Fruit fly (Drosophila melanogaster) whole organism, prepupa: ENCODE measurements around the gene KdelR.

Source experiments
- Blimp-1 ChIP-seq: fragments of 200-800 bp; sonication (Bioruptor generic); optimal IDR thresholded peaks from 3 replicates; lab custom pipeline; 2017; ENCODE audit warnings: missing biosample characterization, missing genetic modification characterization, mild to moderate bottlenecking, moderate library complexity, missing genetic modification reagents
- CG10669 ChIP-seq: fragments of 200-800 bp; sonication (Bioruptor generic); optimal IDR thresholded peaks from 3 replicates; lab custom pipeline; 2018; ENCODE audit warnings: missing biosample characterization, mild to moderate bottlenecking, missing genetic modification characterization, moderate library complexity
- CG11762 ChIP-seq: fragments of 200-800 bp; sonication (Bioruptor generic); optimal IDR thresholded peaks from 3 replicates; lab custom pipeline; 2016; ENCODE audit warnings: missing biosample characterization, missing genetic modification characterization; ENCODE audit not compliant: insufficient read depth
- CG11902 ChIP-seq: fragments of 200-800 bp; sonication (Bioruptor generic); optimal IDR thresholded peaks from 3 replicates; lab custom pipeline; 2016; ENCODE audit warnings: missing biosample characterization, missing genetic modification characterization
- CG15336 ChIP-seq: fragments of 200-800 bp; sonication (Bioruptor generic); IDR thresholded peaks from 2 replicates; pipeline ENCODE4 v1.3.6; 2022; ENCODE audit warnings: missing biosample characterization, missing genetic modification characterization
- CG3032 ChIP-seq: fragments of 200-800 bp; optimal IDR thresholded peaks from 2 replicates; lab custom pipeline; 2019; ENCODE audit warnings: missing biosample characterization, mild to moderate bottlenecking, missing genetic modification characterization, moderate library complexity
- CG31627 ChIP-seq: fragments of 200-800 bp; sonication (Bioruptor generic); optimal IDR thresholded peaks from 3 replicates; lab custom pipeline; 2016; ENCODE audit warnings: missing biosample characterization, missing genetic modification characterization
- CG32006 ChIP-seq: fragments of 200-800 bp; sonication (Bioruptor generic); optimal IDR thresholded peaks from 3 replicates; lab custom pipeline; 2017; ENCODE audit warnings: missing biosample characterization, mild to moderate bottlenecking, missing genetic modification characterization
- CG3919 ChIP-seq: fragments of 200-800 bp; sonication (Bioruptor generic); optimal IDR thresholded peaks from 3 replicates; lab custom pipeline; 2016; ENCODE audit warnings: missing biosample characterization, missing genetic modification characterization
- CG6792 ChIP-seq: fragments of 200-800 bp; sonication (Bioruptor generic); optimal IDR thresholded peaks from 3 replicates; lab custom pipeline; 2016; ENCODE audit warnings: missing biosample characterization, missing genetic modification characterization
- CG6808 ChIP-seq: fragments of 200-800 bp; sonication (Bioruptor generic); optimal IDR thresholded peaks from 3 replicates; lab custom pipeline; 2017; ENCODE audit warnings: missing biosample characterization, missing genetic modification characterization, mild to moderate bottlenecking, moderate library complexity, missing genetic modification reagents
- CG7368 ChIP-seq: fragments of 200-800 bp; sonication (Bioruptor generic); optimal IDR thresholded peaks from 3 replicates; lab custom pipeline; 2016; ENCODE audit warnings: missing biosample characterization, missing genetic modification characterization
- CG8119 ChIP-seq: fragments of 200-800 bp; sonication (Bioruptor generic); IDR thresholded peaks from 3 replicates; pipeline ENCODE4 v1.3.6; 2022; ENCODE audit warnings: missing biosample characterization, missing genetic modification characterization
- CG8632 ChIP-seq: fragments of 200-800 bp; sonication (Bioruptor generic); optimal IDR thresholded peaks from 3 replicates; lab custom pipeline; 2016; ENCODE audit warnings: missing biosample characterization, missing genetic modification characterization
- CG9139 ChIP-seq: fragments of 200-800 bp; sonication (Bioruptor generic); optimal IDR thresholded peaks from 3 replicates; lab custom pipeline; 2017; ENCODE audit warnings: missing biosample characterization, mild to moderate bottlenecking, missing genetic modification characterization
- Eip75B ChIP-seq: fragments of 200-800 bp; sonication (Bioruptor generic); optimal IDR thresholded peaks from 3 replicates; lab custom pipeline; 2016; ENCODE audit warnings: missing biosample characterization, missing genetic modification characterization
- Eip93F ChIP-seq: fragments of 200-800 bp; sonication (Bioruptor generic); optimal IDR thresholded peaks from 2 replicates; lab custom pipeline; 2016; ENCODE audit warnings: missing biosample characterization, mild to moderate bottlenecking, missing genetic modification characterization
- Ets96B ChIP-seq: fragments of 200-800 bp; optimal IDR thresholded peaks from 2 replicates; lab custom pipeline; 2019; ENCODE audit warnings: missing biosample characterization, mild to moderate bottlenecking, missing genetic modification characterization, moderate library complexity
- Gug ChIP-seq: fragments of 200-800 bp; sonication (Bioruptor generic); IDR thresholded peaks from 2 replicates; pipeline ENCODE4 v1.3.6; 2022; ENCODE audit warnings: missing biosample characterization, missing genetic modification characterization
- Hr39 ChIP-seq: fragments of 200-800 bp; sonication (Bioruptor generic); optimal IDR thresholded peaks from 2 replicates; lab custom pipeline; 2016; ENCODE audit warnings: missing biosample characterization, missing genetic modification characterization
- Hr4 ChIP-seq: fragments of 200-800 bp; sonication (Bioruptor generic); optimal IDR thresholded peaks from 3 replicates; lab custom pipeline; 2016; ENCODE audit warnings: missing biosample characterization, missing genetic modification characterization
- Smox ChIP-seq: fragments of 200-800 bp; sonication (Bioruptor generic); optimal IDR thresholded peaks from 3 replicates; lab custom pipeline; 2016; ENCODE audit warnings: missing biosample characterization, missing genetic modification characterization
- Sox102F ChIP-seq: fragments of 200-800 bp; sonication (Bioruptor generic); optimal IDR thresholded peaks from 2 replicates; lab custom pipeline; 2016; ENCODE audit warnings: missing biosample characterization, mild to moderate bottlenecking, missing genetic modification characterization
- achi ChIP-seq: fragments of 200-800 bp; sonication (Bioruptor generic); optimal IDR thresholded peaks from 3 replicates; lab custom pipeline; 2016; ENCODE audit warnings: missing biosample characterization, missing genetic modification characterization
- acj6 ChIP-seq: fragments of 200-800 bp; sonication (Bioruptor generic); optimal IDR thresholded peaks from 3 replicates; lab custom pipeline; 2016; ENCODE audit warnings: missing biosample characterization, missing genetic modification characterization
- eg ChIP-seq: fragments of 200-800 bp; sonication (Bioruptor generic); IDR thresholded peaks from 3 replicates; pipeline ENCODE4 v1.3.6; 2022; ENCODE audit warnings: missing biosample characterization, missing genetic modification characterization
- esn ChIP-seq: fragments of 200-800 bp; sonication (Bioruptor generic); optimal IDR thresholded peaks from 2 replicates; lab custom pipeline; 2016; ENCODE audit warnings: missing biosample characterization, mild to moderate bottlenecking, missing genetic modification characterization, moderate library complexity
- fd59A ChIP-seq: fragments of 200-800 bp; sonication (Bioruptor generic); optimal IDR thresholded peaks from 2 replicates; lab custom pipeline; 2017; ENCODE audit warnings: missing biosample characterization, mild to moderate bottlenecking, missing genetic modification characterization, missing genetic modification reagents
- fd85E ChIP-seq: fragments of 200-800 bp; sonication (Bioruptor generic); optimal IDR thresholded peaks from 3 replicates; lab custom pipeline; 2016; ENCODE audit warnings: missing biosample characterization, missing genetic modification characterization
- fkh ChIP-seq: fragments of 200-800 bp; sonication (Bioruptor generic); optimal IDR thresholded peaks from 3 replicates; lab custom pipeline; 2017; ENCODE audit warnings: missing biosample characterization, mild to moderate bottlenecking, missing genetic modification characterization, moderate library complexity
- lz ChIP-seq: fragments of 200-800 bp; sonication (Bioruptor generic); optimal IDR thresholded peaks from 3 replicates; lab custom pipeline; 2016; ENCODE audit warnings: missing biosample characterization, missing genetic modification characterization
- pdm3 ChIP-seq: fragments of 200-800 bp; sonication (Bioruptor generic); optimal IDR thresholded peaks from 3 replicates; lab custom pipeline; 2016; ENCODE audit warnings: missing biosample characterization, missing genetic modification characterization
- spab ChIP-seq: fragments of 200-800 bp; sonication (Bioruptor generic); optimal IDR thresholded peaks from 2 replicates; lab custom pipeline; 2017; ENCODE audit warnings: missing biosample characterization, mild to moderate bottlenecking, missing genetic modification characterization, missing genetic modification reagents
- svp ChIP-seq: fragments of 200-800 bp; sonication (Bioruptor generic); peaks from one replicate; lab custom pipeline; 2016; ENCODE audit warnings: missing biosample characterization, missing genetic modification characterization
- topi ChIP-seq: fragments of 200-800 bp; sonication (Bioruptor generic); optimal IDR thresholded peaks from 3 replicates; lab custom pipeline; 2016; ENCODE audit warnings: missing biosample characterization, missing genetic modification characterization
- vri ChIP-seq: fragments of 200-800 bp; sonication (Bioruptor generic); optimal IDR thresholded peaks from 3 replicates; lab custom pipeline; 2016; ENCODE audit warnings: missing biosample characterization, mild to moderate bottlenecking, missing genetic modification characterization

The KdelR gene

DNA sequence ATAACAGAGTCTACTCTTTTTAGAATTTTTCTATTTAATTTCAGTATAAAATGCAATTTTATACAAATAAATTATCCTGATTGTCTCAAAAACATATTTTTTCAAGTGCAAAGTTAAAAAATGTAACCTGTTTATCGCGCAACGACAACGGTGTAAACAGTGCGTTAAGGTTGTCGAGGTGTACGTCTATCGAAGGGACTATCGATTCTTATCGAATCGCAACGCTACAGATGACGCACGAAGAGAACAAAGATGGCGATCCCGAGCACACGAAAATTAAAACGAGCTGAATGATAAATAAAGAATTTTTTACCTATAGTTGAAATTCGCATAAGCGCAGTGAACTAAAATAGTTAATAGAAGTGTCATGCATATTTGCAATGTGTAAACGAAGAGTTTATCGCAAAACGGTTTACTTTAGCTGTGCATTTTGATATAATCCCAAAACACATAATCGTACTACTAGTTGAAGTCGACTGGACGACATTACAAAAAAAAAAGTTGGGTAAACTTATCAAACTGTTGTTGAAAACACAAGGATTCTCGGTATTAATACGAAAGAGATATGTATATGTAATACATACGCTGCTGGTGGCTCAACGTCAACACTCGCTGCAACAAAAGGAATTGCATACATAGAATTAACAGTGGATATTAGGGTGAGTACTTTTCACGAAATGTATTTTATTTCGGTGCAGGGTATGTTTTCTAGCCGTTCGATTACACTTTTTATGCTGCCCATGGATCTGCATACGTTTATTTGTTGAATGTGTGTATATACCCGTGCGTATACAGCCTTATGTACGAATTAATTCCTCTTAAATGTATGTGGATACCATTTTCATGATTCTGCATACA is 38.6 kb upstream of the KdelR start, which contains the start of gene da (continued):
- TF ChIP-seq lz (peak; percentile 61), Gug (no peak), esn (GFP tag; lab: Kevin White, UChicago) (peak; percentile 66), CG9139 (GFP tag; lab: Kevin White, UChicago) (no peak), Eip75B (GFP tag; lab: Kevin White, UChicago) (peak; percentile 67), CG8632 (GFP tag; lab: Kevin White, UChicago) (no peak), CG11902 (peak; percentile 11), achi (GFP tag; lab: Kevin White, UChicago) (peak; percentile 45), acj6 (GFP tag; lab: Kevin White, UChicago) (peak; percentile 38), vri (GFP tag; lab: Kevin White, UChicago) (peak; percentile 45), CG3919 (GFP tag; lab: Kevin White, UChicago) (no peak), spab (GFP tag; lab: Kevin White, UChicago) (no peak), CG10669 (peak; percentile 22), Smox (GFP tag; lab: Kevin White, UChicago) (peak; percentile 56), Hr4 (GFP tag; lab: Kevin White, UChicago) (peak; percentile 54), eg (GFP tag; lab: Robert Waterston, UW) (no peak; the same call in 1 of the 3 replicates), svp (no peak), CG3032 (tag; lab: Kevin White, UChicago) (peak; percentile 61), fkh (GFP tag; lab: Kevin White, UChicago) (peak; percentile 47), fd85E (GFP tag; lab: Kevin White, UChicago) (no peak), CG31627 (peak; percentile 58), Sox102F (GFP tag; lab: Kevin White, UChicago) (peak; percentile 4), CG15336 (GFP tag; lab: Robert Waterston, UW) (0 out of 2 replicates have a peak, but pooled peaks have one; percentile 31), Blimp-1 (GFP tag; lab: Kevin White, UChicago) (peak; percentile 17), CG8119 (no peak; the same call in 2 of the 3 replicates), Eip93F (peak; percentile 21), CG32006 (GFP tag; lab: Kevin White, UChicago) (no peak), Hr39 (peak; percentile 63), pdm3 (GFP tag; lab: Kevin White, UChicago) (peak; percentile 73), Ets96B (peak; percentile 24), CG6792 (GFP tag; lab: Kevin White, UChicago) (peak; percentile 36), topi (peak; percentile 44), CG7368 (peak; percentile 24), fd59A (GFP tag; lab: Kevin White, UChicago) (no peak)

DNA sequence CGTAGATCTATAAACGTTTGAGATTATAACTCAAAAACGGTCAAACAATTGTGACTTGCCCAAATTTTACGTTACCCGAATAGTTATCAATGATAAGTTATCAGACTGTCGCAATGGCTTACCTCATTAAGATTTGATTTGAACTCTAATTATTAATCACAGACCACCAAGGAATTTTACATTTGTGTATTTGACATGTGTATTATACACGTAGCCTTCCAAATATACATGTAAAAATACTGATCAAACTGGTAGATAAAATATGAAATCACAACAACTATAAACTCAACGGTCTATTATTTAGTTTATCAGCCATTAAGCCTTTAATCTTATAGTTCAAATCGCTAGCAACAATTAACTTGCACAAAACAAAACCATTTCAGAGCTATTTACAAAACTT is 33.2 kb upstream of the KdelR start:
- TF ChIP-seq Eip93F: no peak
- TF ChIP-seq CG15336 (GFP tag; lab: Robert Waterston, UW): no peak
- TF ChIP-seq eg (GFP tag; lab: Robert Waterston, UW): no peak
- TF ChIP-seq vri (GFP tag; lab: Kevin White, UChicago): peak; percentile 18
- TF ChIP-seq CG6808 (GFP tag; lab: Kevin White, UChicago): no peak
- TF ChIP-seq CG3919 (GFP tag; lab: Kevin White, UChicago): no peak
- TF ChIP-seq, all 60 proteins: peak for 1

DNA sequence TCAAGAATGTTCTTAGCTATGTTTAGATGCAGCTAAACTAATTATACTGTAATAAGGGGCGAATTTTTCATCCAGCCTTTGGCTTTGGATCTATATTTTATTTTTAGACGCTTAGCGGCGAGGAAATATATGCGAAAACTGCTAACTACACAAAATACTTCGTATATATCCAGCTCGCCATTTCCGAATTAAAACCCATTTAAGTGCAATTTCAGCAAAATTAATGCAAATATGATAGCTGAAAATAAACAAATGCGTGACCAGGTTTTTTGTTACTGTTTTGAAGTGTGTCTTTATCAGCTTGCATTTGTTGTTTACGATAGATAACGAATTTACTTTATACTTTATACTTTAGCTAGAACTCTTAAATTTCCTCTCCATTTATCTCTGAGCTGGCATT is 31.7 kb upstream of the KdelR start:
- TF ChIP-seq Hr39 (no peak), CG11762 (GFP tag; lab: Kevin White, UChicago) (no peak), CG15336 (GFP tag; lab: Robert Waterston, UW) (no peak), Eip93F (no peak)
